Worm (Caenorhabditis elegans) whole organism, mixed stage, embryonic: ENCODE data around the gene nhr-123.

Source experiments
- blmp-1 ChIP-seq: fragments of 150-350 bp; optimal IDR thresholded peaks from 2 replicates; lab custom pipeline; 2014; ENCODE audit warnings: missing biosample characterization, missing genetic modification characterization
- elt-1 ChIP-seq: sonication (generic microtip); optimal IDR thresholded peaks from 2 replicates; lab custom pipeline; 2017; ENCODE audit warnings: missing genetic modification characterization, mild to moderate bottlenecking, missing compliant biosample characterization, antibody characterized with exemption, moderate library complexity, borderline replicate concordance; ENCODE audit not compliant: insufficient read depth
- lsy-2 ChIP-seq: fragments of 150-350 bp; optimal IDR thresholded peaks from 2 replicates; lab custom pipeline; 2014; ENCODE audit warnings: missing biosample characterization, missing genetic modification characterization
- mep-1 ChIP-seq: fragments of 150-350 bp; optimal IDR thresholded peaks from 2 replicates; lab custom pipeline; 2017; ENCODE audit warnings: missing biosample characterization, missing genetic modification reagents, missing genetic modification characterization, inconsistent platforms
- nhr-28 ChIP-seq: fragments of 150-350 bp; optimal IDR thresholded peaks from 2 replicates; lab custom pipeline; 2014; ENCODE audit warnings: missing biosample characterization, missing genetic modification characterization
- pha-4 ChIP-seq: fragments of 150-350 bp; optimal IDR thresholded peaks from 2 replicates; lab custom pipeline; 2018; ENCODE audit warnings: missing biosample characterization, missing genetic modification reagents, missing genetic modification characterization
- snpc-4 ChIP-seq: fragments of 150-350 bp; optimal IDR thresholded peaks from 2 replicates; lab custom pipeline; 2014; ENCODE audit warnings: missing biosample characterization, missing genetic modification characterization
- sptf-1 ChIP-seq: sonication (generic microtip); optimal IDR thresholded peaks from 2 replicates; lab custom pipeline; 2017; ENCODE audit warnings: mild to moderate bottlenecking, missing genetic modification characterization, moderate library complexity, missing compliant biosample characterization
- tbx-8 ChIP-seq: fragments of 200-800 bp; sonication (Bioruptor generic); optimal IDR thresholded peaks from 2 replicates; lab custom pipeline; 2018; ENCODE audit warnings: mild to moderate bottlenecking, missing genetic modification characterization, moderate library complexity, missing compliant biosample characterization

DNA sequence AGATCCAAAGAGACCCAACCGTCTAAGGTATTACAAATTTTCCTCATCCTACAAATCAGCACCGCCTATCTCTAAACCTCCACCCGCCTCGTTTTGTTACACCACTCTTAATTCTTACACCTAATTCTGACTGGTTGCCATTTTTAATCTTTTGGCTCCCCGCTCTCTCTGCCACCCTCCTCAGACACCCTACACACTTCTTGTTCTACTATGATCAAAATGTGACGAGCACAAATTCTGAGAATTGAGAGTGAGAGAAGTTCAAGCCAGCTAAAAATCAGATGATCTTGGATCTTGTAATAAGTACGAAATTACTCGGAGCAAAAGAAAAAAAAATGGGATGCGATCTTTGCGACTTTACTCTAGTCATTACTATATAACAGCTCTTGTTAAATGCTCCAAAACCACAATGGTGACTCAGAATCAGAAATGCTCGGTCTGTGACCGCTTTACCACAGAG, 47.0 kb upstream of the nhr-123 start, which contains the start of gene nhr-252:
- TF ChIP-seq tbx-8 (GFP tag; lab: Kevin White, UChicago) (no peak), lsy-2 (tag; lab: Kevin White, UChicago) (no peak), blmp-1 (tag; lab: Kevin White, UChicago) (no peak), mep-1 (no peak), sptf-1 (tag; lab: Kevin White, UChicago) (no peak), nhr-28 (tag; lab: Kevin White, UChicago) (no peak), pha-4 (tag; lab: Kevin White, UChicago) (no peak), elt-1 (no peak), snpc-4 (tag; lab: Kevin White, UChicago) (no peak)
